Fruit fly (Drosophila melanogaster) whole organism, embryonic: ENCODE measurements around the gene CG9855.

Experiments used
- Adf1 ChIP-seq: fragments of 200-800 bp; sonication (Bioruptor generic); IDR thresholded peaks from 2 replicates; pipeline ENCODE4 v1.3.6; 2022; ENCODE audit warnings: missing biosample characterization, missing genetic modification characterization
- Asciz ChIP-seq: fragments of 200-800 bp; sonication (Bioruptor generic); optimal IDR thresholded peaks from 2 replicates; lab custom pipeline; 2017; ENCODE audit warnings: missing biosample characterization, mild to moderate bottlenecking, missing genetic modification characterization, missing genetic modification reagents
- CG13287 ChIP-seq: fragments of 200-800 bp; sonication (Bioruptor generic); IDR thresholded peaks from 2 replicates; pipeline ENCODE4 v1.3.6; 2022; ENCODE audit warnings: missing biosample characterization, missing genetic modification characterization; ENCODE audit not compliant: partially characterized antibody
- CG13624 ChIP-seq: fragments of 200-800 bp; sonication (Bioruptor generic); optimal IDR thresholded peaks from 2 replicates; lab custom pipeline; 2016; ENCODE audit warnings: missing biosample characterization, missing genetic modification characterization
- CG14667 ChIP-seq: fragments of 200-800 bp; sonication (Bioruptor generic); IDR thresholded peaks from 2 replicates; pipeline ENCODE4 v1.3.6; 2022; ENCODE audit warnings: missing biosample characterization, missing genetic modification characterization
- CG14965 ChIP-seq: fragments of 200-800 bp; sonication (Bioruptor generic); optimal IDR thresholded peaks from 2 replicates; lab custom pipeline; 2016; ENCODE audit warnings: missing biosample characterization, missing genetic modification characterization, borderline replicate concordance
- CG15601 ChIP-seq: fragments of 200-800 bp; sonication (Bioruptor generic); optimal IDR thresholded peaks from 3 replicates; lab custom pipeline; 2019; ENCODE audit warnings: missing biosample characterization, mild to moderate bottlenecking, missing genetic modification characterization, moderate library complexity
- CG15696 ChIP-seq: fragments of 200-800 bp; sonication (Bioruptor generic); optimal IDR thresholded peaks from 2 replicates; lab custom pipeline; 2019; ENCODE audit warnings: missing biosample characterization, mild to moderate bottlenecking, missing genetic modification characterization, moderate library complexity
- CG1647 ChIP-seq: fragments of 200-800 bp; sonication (Bioruptor generic); optimal IDR thresholded peaks from 3 replicates; lab custom pipeline; 2016; ENCODE audit warnings: missing biosample characterization, missing genetic modification characterization
- CG16815 ChIP-seq: fragments of 200-800 bp; sonication (Bioruptor generic); optimal IDR thresholded peaks from 3 replicates; lab custom pipeline; 2017; ENCODE audit warnings: missing biosample characterization, mild to moderate bottlenecking, missing genetic modification characterization
- CG1792 ChIP-seq: fragments of 200-800 bp; sonication (Bioruptor generic); optimal IDR thresholded peaks from 2 replicates; lab custom pipeline; 2016; ENCODE audit warnings: missing biosample characterization, missing genetic modification characterization
- CG2202 ChIP-seq: fragments of 200-800 bp; sonication (Bioruptor generic); optimal IDR thresholded peaks from 2 replicates; lab custom pipeline; 2018; ENCODE audit warnings: missing biosample characterization, mild to moderate bottlenecking, missing genetic modification characterization
- CG31365 ChIP-seq: fragments of 200-800 bp; sonication (Bioruptor generic); optimal IDR thresholded peaks from 2 replicates; lab custom pipeline; 2018; ENCODE audit warnings: missing biosample characterization, mild to moderate bottlenecking, missing genetic modification characterization
- CG3726 ChIP-seq: fragments of 200-800 bp; sonication (Bioruptor generic); IDR thresholded peaks from 3 replicates; pipeline ENCODE4, ENCODE4 v1.3.6; 2022; ENCODE audit warnings: missing biosample characterization, missing genetic modification characterization
- CG4424 ChIP-seq: fragments of 200-800 bp; sonication (Bioruptor generic); optimal IDR thresholded peaks from 3 replicates; lab custom pipeline; 2016; ENCODE audit warnings: missing biosample characterization, missing genetic modification characterization
- CG4617 ChIP-seq: fragments of 200-800 bp; sonication (Bioruptor generic); optimal IDR thresholded peaks from 3 replicates; lab custom pipeline; 2016; ENCODE audit warnings: missing biosample characterization, missing genetic modification characterization, borderline replicate concordance
- CG4730 ChIP-seq: fragments of 200-800 bp; sonication (Bioruptor generic); IDR thresholded peaks from 2 replicates; pipeline ENCODE4 v1.3.6; 2022; ENCODE audit warnings: missing biosample characterization, missing genetic modification characterization
- CG6254 ChIP-seq: fragments of 200-800 bp; sonication (Bioruptor generic); optimal IDR thresholded peaks from 3 replicates; lab custom pipeline; 2017; ENCODE audit warnings: mild to moderate bottlenecking, missing biosample characterization, missing genetic modification reagents, missing genetic modification characterization
- CG6272 ChIP-seq: fragments of 200-800 bp; sonication (Bioruptor generic); IDR thresholded peaks from 2 replicates; pipeline ENCODE4 v1.3.6; 2022; ENCODE audit warnings: missing biosample characterization, missing genetic modification characterization
- CG8281 ChIP-seq: fragments of 200-800 bp; sonication (Bioruptor generic); optimal IDR thresholded peaks from 2 replicates; lab custom pipeline; 2018; ENCODE audit warnings: missing biosample characterization, mild to moderate bottlenecking, missing genetic modification characterization, moderate library complexity
- CG8924 ChIP-seq: fragments of 200-800 bp; optimal IDR thresholded peaks from 3 replicates; lab custom pipeline; 2019; ENCODE audit warnings: missing biosample characterization, mild to moderate bottlenecking, missing genetic modification characterization, moderate library complexity
- CHES-1-like ChIP-seq: fragments of 200-800 bp; sonication (Bioruptor generic); optimal IDR thresholded peaks from 2 replicates; lab custom pipeline; 2016; ENCODE audit warnings: missing biosample characterization, missing genetic modification characterization
- E2f1 ChIP-seq: fragments of 200-800 bp; sonication (Bioruptor generic); IDR thresholded peaks from 2 replicates; pipeline ENCODE4 v1.3.6; 2022; ENCODE audit warnings: missing biosample characterization, missing genetic modification characterization
- Fer2 ChIP-seq: fragments of 200-800 bp; sonication (Bioruptor generic); optimal IDR thresholded peaks from 2 replicates; lab custom pipeline; 2018; ENCODE audit warnings: missing biosample characterization, mild to moderate bottlenecking, missing genetic modification characterization, moderate library complexity
- Fer3 ChIP-seq: fragments of 200-800 bp; sonication (Bioruptor generic); optimal IDR thresholded peaks from 2 replicates; lab custom pipeline; 2018; ENCODE audit warnings: missing biosample characterization, mild to moderate bottlenecking, missing genetic modification characterization, moderate library complexity
- HLHmδ ChIP-seq: fragments of 200-800 bp; sonication (Bioruptor generic); optimal IDR thresholded peaks from 2 replicates; lab custom pipeline; 2018; ENCODE audit warnings: missing biosample characterization, mild to moderate bottlenecking, missing genetic modification characterization, moderate library complexity
- MBD-R2 ChIP-seq: fragments of 200-800 bp; sonication (Bioruptor generic); IDR thresholded peaks from 2 replicates; pipeline ENCODE4 v1.3.6; 2022; ENCODE audit warnings: missing biosample characterization, missing genetic modification characterization
- Mad ChIP-seq: fragments of 200-800 bp; sonication (Bioruptor generic); optimal IDR thresholded peaks from 2 replicates; lab custom pipeline; 2016; ENCODE audit warnings: missing biosample characterization, missing genetic modification characterization
- NC2β ChIP-seq: fragments of 200-800 bp; sonication (Bioruptor generic); optimal IDR thresholded peaks from 2 replicates; lab custom pipeline; 2016; ENCODE audit warnings: missing biosample characterization, missing genetic modification characterization
- Rx ChIP-seq: fragments of 200-800 bp; sonication (Bioruptor generic); IDR thresholded peaks from 2 replicates; pipeline ENCODE4 v1.3.6; 2022; ENCODE audit warnings: missing biosample characterization, missing genetic modification characterization
- Tbp ChIP-seq: fragments of >200 bp; optimal IDR thresholded peaks from 2 replicates; lab custom pipeline; 2018; ENCODE audit warnings: missing biosample characterization, missing genetic modification characterization
- ase ChIP-seq: fragments of 200-800 bp; sonication (Bioruptor generic); IDR thresholded peaks from 3 replicates; pipeline ENCODE4 v1.3.6; 2022; ENCODE audit warnings: missing biosample characterization, missing genetic modification characterization
- az2 ChIP-seq: fragments of 200-800 bp; sonication (Bioruptor generic); optimal IDR thresholded peaks from 3 replicates; lab custom pipeline; 2016; ENCODE audit warnings: missing biosample characterization, missing genetic modification characterization
- bbx ChIP-seq: fragments of 200-800 bp; sonication (Bioruptor generic); IDR thresholded peaks from 2 replicates; pipeline ENCODE4 v1.3.6; 2022; ENCODE audit warnings: missing biosample characterization, missing genetic modification characterization; ENCODE audit not compliant: partially characterized antibody
- fd96Cb ChIP-seq: fragments of 200-800 bp; sonication (Bioruptor generic); optimal IDR thresholded peaks from 2 replicates; lab custom pipeline; 2018; ENCODE audit warnings: missing biosample characterization, mild to moderate bottlenecking, missing genetic modification characterization, moderate library complexity
- ham ChIP-seq: fragments of 200-800 bp; sonication (Bioruptor generic); IDR thresholded peaks from 2 replicates; pipeline ENCODE4 v1.3.6; 2022; ENCODE audit warnings: missing biosample characterization, missing genetic modification characterization
- hbn ChIP-seq: fragments of 200-800 bp; sonication (Bioruptor generic); IDR thresholded peaks from 2 replicates; pipeline ENCODE4 v1.3.6; 2022; ENCODE audit warnings: missing biosample characterization, missing genetic modification characterization; ENCODE audit not compliant: partially characterized antibody
- hkb ChIP-seq, 2 experiments: fragments of 200-800 bp in 1 of 2; fragments of >200 bp in 1 of 2; sonication (Bioruptor generic) in 1 of 2; IDR thresholded peaks in 1 of 2; optimal IDR thresholded peaks in 1 of 2; 2 replicates each; pipeline versions ENCODE4 v1.3.6 to Lab custom; 2017 to 2022; ENCODE audit warnings: missing biosample characterization in 1 of 2, missing genetic modification characterization in 1 of 2
- insv ChIP-seq, 2 experiments: fragments of 200-800 bp; sonication (Bioruptor generic); optimal IDR thresholded peaks; 3 replicates each; lab custom pipeline; 2016 to 2018; ENCODE audit warnings: missing biosample characterization in 2 of 2, missing genetic modification characterization in 2 of 2
- oc ChIP-seq: fragments of 200-800 bp; sonication (Bioruptor generic); optimal IDR thresholded peaks from 2 replicates; lab custom pipeline; 2018; ENCODE audit warnings: missing biosample characterization, mild to moderate bottlenecking, missing genetic modification characterization, moderate library complexity
- psq ChIP-seq: fragments of 200-800 bp; sonication (Bioruptor generic); optimal IDR thresholded peaks from 2 replicates; lab custom pipeline; 2017; ENCODE audit warnings: missing biosample characterization, missing genetic modification characterization
- repo ChIP-seq: fragments of 200-800 bp; sonication (Bioruptor generic); optimal IDR thresholded peaks from 2 replicates; lab custom pipeline; 2016; ENCODE audit warnings: missing biosample characterization, missing genetic modification characterization
- slp2 ChIP-seq: fragments of 200-800 bp; sonication (Bioruptor generic); optimal IDR thresholded peaks from 2 replicates; lab custom pipeline; 2016; ENCODE audit warnings: missing biosample characterization, missing genetic modification characterization
- sob ChIP-seq: fragments of 200-800 bp; sonication (Bioruptor generic); IDR thresholded peaks from 2 replicates; pipeline ENCODE4 v1.3.6; 2022; ENCODE audit warnings: missing biosample characterization, missing genetic modification characterization
- stwl ChIP-seq: fragments of 200-800 bp; sonication (Bioruptor generic); optimal IDR thresholded peaks from 3 replicates; lab custom pipeline; 2018; ENCODE audit warnings: missing biosample characterization, mild to moderate bottlenecking, missing genetic modification characterization, moderate library complexity
- sug ChIP-seq: fragments of 200-800 bp; optimal IDR thresholded peaks from 2 replicates; lab custom pipeline; 2019; ENCODE audit warnings: missing biosample characterization, mild to moderate bottlenecking, missing genetic modification characterization, moderate library complexity
- twi ChIP-seq: fragments of 200-800 bp; optimal IDR thresholded peaks from 2 replicates; lab custom pipeline; 2019; ENCODE audit warnings: missing biosample characterization, mild to moderate bottlenecking, missing genetic modification characterization, moderate library complexity

The CG9855 gene

dm6 chr3R:4394654-4395581 lies 2.8 kb downstream of the CG9855 start (continued):
- TF ChIP-seq slp2 (GFP tag; lab: Kevin White, UChicago) (peak; percentile 73), CG13287 (GFP tag; lab: Robert Waterston, UW) (0 out of 2 replicates have a peak, but pooled peaks have one; percentile 16), CHES-1-like (GFP tag; lab: Kevin White, UChicago) (peak; percentile 80), Tbp (GFP tag; lab: Kevin White, UChicago) (no peak), CG14667 (GFP tag; lab: Robert Waterston, UW) (peak; percentile 67), fd96Cb (tag; lab: Kevin White, UChicago) (peak; percentile 84), ase (GFP tag; lab: Robert Waterston, UW) (peak; percentile 85), ham (GFP tag; lab: Robert Waterston, UW) (peak; percentile 37; the same call in 1 of the 2 replicates), stwl (tag; lab: Kevin White, UChicago) (no peak), Rx (GFP tag; lab: Robert Waterston, UW) (peak; percentile 85), NC2β (GFP tag; lab: Kevin White, UChicago) (peak; percentile 70), sob (GFP tag; lab: Robert Waterston, UW) (peak; percentile 88), repo (GFP tag; lab: Kevin White, UChicago) (peak; percentile 85), bbx (GFP tag; lab: Robert Waterston, UW) (no peak), CG2202 (tag; lab: Kevin White, UChicago) (peak; percentile 54), hbn (GFP tag; lab: Robert Waterston, UW) (no peak), Asciz (peak; percentile 82), Mad (peak; percentile 66), CG15601 (tag; lab: Kevin White, UChicago) (peak; percentile 75), oc (tag; lab: Kevin White, UChicago) (peak; percentile 84), CG8281 (peak; percentile 57), sug (tag; lab: Kevin White, UChicago) (peak; percentile 77), hkb (optimal IDR thresholded peaks at IDR 0.05; lab: Kevin White, UChicago) (no peak), hkb (GFP tag; IDR thresholded peaks at IDR 0.05; lab: Robert Waterston, UW) (peak; percentile 94), CG13624 (GFP tag; lab: Kevin White, UChicago) (peak; percentile 93), CG15696 (tag; lab: Kevin White, UChicago) (no peak), Adf1 (GFP tag; lab: Robert Waterston, UW) (peak; percentile 53), CG6272 (GFP tag; lab: Robert Waterston, UW) (peak; percentile 79), CG4424 (GFP tag; lab: Kevin White, UChicago) (peak; percentile 77), CG8924 (tag; lab: Kevin White, UChicago) (peak; percentile 91), CG4730 (peak; percentile 83), insv (GFP tag; optimal IDR thresholded peaks at IDR 0.05; lab: Kevin White, UChicago) (no peak), CG6254 (GFP tag; lab: Kevin White, UChicago) (peak; percentile 77), CG1792 (GFP tag; lab: Kevin White, UChicago) (peak; percentile 90), CG31365 (tag; lab: Kevin White, UChicago) (peak; percentile 80), CG16815 (GFP tag; lab: Kevin White, UChicago) (peak; percentile 65), CG1647 (GFP tag; lab: Kevin White, UChicago) (peak; percentile 82), CG14965 (GFP tag; lab: Kevin White, UChicago) (peak; percentile 54), twi (tag; lab: Kevin White, UChicago) (peak; percentile 57), CG3726 (GFP tag; lab: Robert Waterston, UW) (peak; percentile 75), MBD-R2 (peak; percentile 57; the same call in 1 of the 2 replicates), CG4617 (GFP tag; lab: Kevin White, UChicago) (peak; percentile 50), Fer2 (tag; lab: Kevin White, UChicago) (peak; percentile 30), psq (peak; percentile 41), HLHmδ (GFP tag; lab: Kevin White, UChicago) (no peak), Fer3 (tag; lab: Kevin White, UChicago) (peak; percentile 88), az2 (peak; percentile 83), E2f1 (GFP tag; lab: Robert Waterston, UW) (peak; percentile 89)
